Fruit fly (Drosophila melanogaster) whole organism, embryonic: ENCODE results near the gene Nubp1.

ENCODE experiments used
- CG10147 ChIP-seq: fragments of 200-800 bp; sonication (Bioruptor generic); optimal IDR thresholded peaks from 2 replicates; lab custom pipeline; 2019; ENCODE audit warnings: missing biosample characterization, mild to moderate bottlenecking, missing genetic modification characterization, moderate library complexity
- CG10267 ChIP-seq: fragments of 200-800 bp; sonication (Bioruptor generic); optimal IDR thresholded peaks from 2 replicates; lab custom pipeline; 2018; ENCODE audit warnings: missing biosample characterization, mild to moderate bottlenecking, missing genetic modification characterization, moderate library complexity
- CG10565 ChIP-seq: fragments of 200-800 bp; sonication (Bioruptor generic); optimal IDR thresholded peaks from 3 replicates; lab custom pipeline; 2016; ENCODE audit warnings: missing biosample characterization, mild to moderate bottlenecking, missing genetic modification characterization
- CG15696 ChIP-seq: fragments of 200-800 bp; sonication (Bioruptor generic); optimal IDR thresholded peaks from 2 replicates; lab custom pipeline; 2019; ENCODE audit warnings: missing biosample characterization, mild to moderate bottlenecking, missing genetic modification characterization, moderate library complexity
- CG17612 ChIP-seq: fragments of 200-800 bp; sonication (Bioruptor generic); IDR thresholded peaks from 2 replicates; pipeline ENCODE4 v1.3.6; 2022; ENCODE audit warnings: missing biosample characterization, missing genetic modification characterization
- CG2120 ChIP-seq: fragments of 200-800 bp; sonication (Bioruptor generic); optimal IDR thresholded peaks from 3 replicates; lab custom pipeline; 2016; ENCODE audit warnings: missing biosample characterization, missing genetic modification characterization
- CG2712 ChIP-seq: fragments of 200-800 bp; optimal IDR thresholded peaks from 3 replicates; lab custom pipeline; 2019; ENCODE audit warnings: missing biosample characterization, mild to moderate bottlenecking, missing genetic modification characterization, moderate library complexity
- CG2889 ChIP-seq: fragments of 200-800 bp; sonication (Bioruptor generic); IDR thresholded peaks from 3 replicates; pipeline ENCODE4 v1.3.6; 2022; ENCODE audit warnings: missing biosample characterization, missing genetic modification characterization
- CG30403 ChIP-seq: fragments of 200-800 bp; sonication (Bioruptor generic); optimal IDR thresholded peaks from 3 replicates; lab custom pipeline; 2016; ENCODE audit warnings: missing biosample characterization, missing genetic modification characterization
- CG3281 ChIP-seq: fragments of 200-800 bp; sonication (Bioruptor generic); optimal IDR thresholded peaks from 3 replicates; lab custom pipeline; 2017; ENCODE audit warnings: missing biosample characterization, mild to moderate bottlenecking, missing genetic modification characterization
- CG33557 ChIP-seq: fragments of 200-800 bp; sonication (Bioruptor generic); optimal IDR thresholded peaks from 2 replicates; lab custom pipeline; 2019; ENCODE audit warnings: missing biosample characterization, mild to moderate bottlenecking, missing genetic modification characterization, moderate library complexity
- CG3407 ChIP-seq: fragments of 200-800 bp; sonication (Bioruptor generic); optimal IDR thresholded peaks from 2 replicates; lab custom pipeline; 2018; ENCODE audit warnings: missing biosample characterization, mild to moderate bottlenecking, missing genetic modification characterization
- CG4617 ChIP-seq: fragments of 200-800 bp; sonication (Bioruptor generic); optimal IDR thresholded peaks from 3 replicates; lab custom pipeline; 2016; ENCODE audit warnings: missing biosample characterization, missing genetic modification characterization, borderline replicate concordance
- CG7372 ChIP-seq: fragments of 200-800 bp; sonication (Bioruptor generic); IDR thresholded peaks from 2 replicates; pipeline ENCODE4 v1.3.6; 2022; ENCODE audit warnings: missing biosample characterization, missing genetic modification characterization
- CG7928 ChIP-seq: fragments of 200-800 bp; sonication (Bioruptor generic); optimal IDR thresholded peaks from 2 replicates; lab custom pipeline; 2017; ENCODE audit warnings: missing biosample characterization, mild to moderate bottlenecking, missing genetic modification characterization
- CoRest ChIP-seq: fragments of 200-800 bp; sonication (Bioruptor generic); optimal IDR thresholded peaks from 3 replicates; lab custom pipeline; 2018; ENCODE audit warnings: missing biosample characterization, mild to moderate bottlenecking, missing genetic modification characterization, moderate library complexity
- E2f1 ChIP-seq: fragments of 200-800 bp; sonication (Bioruptor generic); IDR thresholded peaks from 2 replicates; pipeline ENCODE4 v1.3.6; 2022; ENCODE audit warnings: missing biosample characterization, missing genetic modification characterization
- Eip74EF ChIP-seq, 2 experiments: fragments of 200-800 bp in 1 of 2; fragments of >200 bp in 1 of 2; sonication (Bioruptor generic) in 1 of 2; optimal IDR thresholded peaks; 2 replicates each; lab custom pipeline; 2017 to 2019; ENCODE audit warnings: missing biosample characterization in 2 of 2, missing genetic modification characterization in 2 of 2, mild to moderate bottlenecking in 1 of 2, moderate library complexity in 1 of 2
- Elba2 ChIP-seq: fragments of 200-800 bp; sonication (Bioruptor generic); optimal IDR thresholded peaks from 3 replicates; lab custom pipeline; 2016; ENCODE audit warnings: missing biosample characterization, missing genetic modification characterization
- HLHmδ ChIP-seq: fragments of 200-800 bp; sonication (Bioruptor generic); optimal IDR thresholded peaks from 2 replicates; lab custom pipeline; 2018; ENCODE audit warnings: missing biosample characterization, mild to moderate bottlenecking, missing genetic modification characterization, moderate library complexity
- Hand ChIP-seq: fragments of 200-800 bp; sonication (Bioruptor generic); optimal IDR thresholded peaks from 2 replicates; lab custom pipeline; 2017; ENCODE audit warnings: mild to moderate bottlenecking, missing biosample characterization, missing genetic modification reagents, missing genetic modification characterization
- HmgD ChIP-seq: fragments of 200-800 bp; sonication (Bioruptor generic); optimal IDR thresholded peaks from 3 replicates; lab custom pipeline; 2016; ENCODE audit warnings: missing biosample characterization, missing genetic modification characterization
- Hr78 ChIP-seq, 2 experiments: fragments of 200-800 bp in 1 of 2; fragments of >200 bp in 1 of 2; sonication (Bioruptor generic) in 1 of 2; optimal IDR thresholded peaks; 2 replicates each; lab custom pipeline; 2017 to 2019; ENCODE audit warnings: missing biosample characterization in 2 of 2, missing genetic modification characterization in 2 of 2, mild to moderate bottlenecking in 1 of 2, moderate library complexity in 1 of 2
- Kr ChIP-seq: fragments of 200-800 bp; sonication (Bioruptor generic); optimal IDR thresholded peaks from 2 replicates; lab custom pipeline; 2017; ENCODE audit warnings: missing biosample characterization, mild to moderate bottlenecking, missing genetic modification characterization
- Meics ChIP-seq: fragments of 200-800 bp; sonication (Bioruptor generic); optimal IDR thresholded peaks from 2 replicates; lab custom pipeline; 2017; ENCODE audit warnings: missing biosample characterization, mild to moderate bottlenecking, missing genetic modification characterization
- Mrtf ChIP-seq: fragments of 200-800 bp; sonication (Bioruptor generic); IDR thresholded peaks from 3 replicates; pipeline ENCODE4 v1.3.6; 2022; ENCODE audit warnings: missing biosample characterization, missing genetic modification characterization
- Nf-YB ChIP-seq: fragments of 200-800 bp; sonication (Bioruptor generic); optimal IDR thresholded peaks from 3 replicates; lab custom pipeline; 2019; ENCODE audit warnings: missing biosample characterization, mild to moderate bottlenecking, missing genetic modification characterization, moderate library complexity
- Nf-YC ChIP-seq: fragments of 200-800 bp; optimal IDR thresholded peaks from 3 replicates; lab custom pipeline; 2019; ENCODE audit warnings: missing biosample characterization, mild to moderate bottlenecking, missing genetic modification characterization, moderate library complexity
- Opbp ChIP-seq: fragments of 200-800 bp; sonication (Bioruptor generic); IDR thresholded peaks from 3 replicates; pipeline ENCODE4 v1.3.6; 2022; ENCODE audit warnings: missing biosample characterization, missing genetic modification characterization; ENCODE audit not compliant: partially characterized antibody
- Ptx1 ChIP-seq: fragments of 200-800 bp; sonication (Bioruptor generic); IDR thresholded peaks from 2 replicates; pipeline ENCODE4 v1.3.6; 2022; ENCODE audit warnings: missing biosample characterization, missing genetic modification characterization
- Sox100B ChIP-seq: fragments of 200-800 bp; sonication (Bioruptor generic); optimal IDR thresholded peaks from 3 replicates; lab custom pipeline; 2018; ENCODE audit warnings: missing biosample characterization, mild to moderate bottlenecking, missing genetic modification characterization
- Sry-β ChIP-seq: fragments of 200-800 bp; sonication (Bioruptor generic); optimal IDR thresholded peaks from 2 replicates; lab custom pipeline; 2018; ENCODE audit warnings: missing biosample characterization, mild to moderate bottlenecking, missing genetic modification characterization, moderate library complexity
- Taf1 ChIP-seq: fragments of 200-800 bp; sonication (Bioruptor generic); IDR thresholded peaks from 2 replicates; pipeline ENCODE4 v1.3.6; 2022; ENCODE audit warnings: missing biosample characterization, missing genetic modification characterization
- amos ChIP-seq: fragments of 200-800 bp; sonication (Bioruptor generic); IDR thresholded peaks from 2 replicates; pipeline ENCODE4 v1.3.6; 2022; ENCODE audit warnings: missing biosample characterization, missing genetic modification characterization; ENCODE audit not compliant: partially characterized antibody
- ara ChIP-seq: fragments of 200-800 bp; sonication (Bioruptor generic); IDR thresholded peaks from 2 replicates; pipeline ENCODE4 v1.3.6; 2022; ENCODE audit warnings: missing biosample characterization, missing genetic modification characterization
- chif ChIP-seq, 2 experiments: fragments of 200-800 bp; sonication (Bioruptor generic); optimal IDR thresholded peaks; 3 replicates each; lab custom pipeline; 2016; ENCODE audit warnings: missing biosample characterization in 2 of 2, missing genetic modification characterization in 2 of 2
- chn ChIP-seq: fragments of 200-800 bp; sonication (Bioruptor generic); optimal IDR thresholded peaks from 2 replicates; lab custom pipeline; 2016; ENCODE audit warnings: missing biosample characterization, missing genetic modification characterization
- corto ChIP-seq: fragments of 200-800 bp; sonication (Bioruptor generic); optimal IDR thresholded peaks from 2 replicates; lab custom pipeline; 2016; ENCODE audit warnings: missing biosample characterization, mild to moderate bottlenecking, missing genetic modification characterization, moderate library complexity
- dati ChIP-seq: fragments of 200-800 bp; sonication (Bioruptor generic); IDR thresholded peaks from 2 replicates; pipeline ENCODE4 v1.3.6; 2022; ENCODE audit warnings: missing biosample characterization, missing genetic modification characterization
- fd96Cb ChIP-seq: fragments of 200-800 bp; sonication (Bioruptor generic); optimal IDR thresholded peaks from 2 replicates; lab custom pipeline; 2018; ENCODE audit warnings: missing biosample characterization, mild to moderate bottlenecking, missing genetic modification characterization, moderate library complexity
- hkb ChIP-seq, 2 experiments: fragments of 200-800 bp in 1 of 2; fragments of >200 bp in 1 of 2; sonication (Bioruptor generic) in 1 of 2; IDR thresholded peaks in 1 of 2; optimal IDR thresholded peaks in 1 of 2; 2 replicates each; pipeline versions ENCODE4 v1.3.6 to Lab custom; 2017 to 2022; ENCODE audit warnings: missing biosample characterization in 1 of 2, missing genetic modification characterization in 1 of 2
- salm ChIP-seq: fragments of 200-800 bp; sonication (Bioruptor generic); optimal IDR thresholded peaks from 2 replicates; lab custom pipeline; 2018; ENCODE audit warnings: missing biosample characterization, mild to moderate bottlenecking, missing genetic modification characterization
- schlank ChIP-seq: fragments of 200-800 bp; sonication (Bioruptor generic); optimal IDR thresholded peaks from 2 replicates; lab custom pipeline; 2018; ENCODE audit warnings: missing biosample characterization, mild to moderate bottlenecking, missing genetic modification characterization
- slp2 ChIP-seq: fragments of 200-800 bp; sonication (Bioruptor generic); optimal IDR thresholded peaks from 2 replicates; lab custom pipeline; 2016; ENCODE audit warnings: missing biosample characterization, missing genetic modification characterization
- so ChIP-seq: fragments of 200-800 bp; sonication (Bioruptor generic); IDR thresholded peaks from 3 replicates; pipeline ENCODE4 v1.3.6; 2022; ENCODE audit warnings: missing biosample characterization, missing genetic modification characterization
- stc ChIP-seq: fragments of 200-800 bp; sonication (Bioruptor generic); IDR thresholded peaks from 2 replicates; pipeline ENCODE4 v1.3.6; 2022; ENCODE audit warnings: missing biosample characterization, missing genetic modification characterization
- tna ChIP-seq: fragments of 200-800 bp; sonication (Bioruptor generic); IDR thresholded peaks from 2 replicates; pipeline ENCODE4 v1.3.6; 2022; ENCODE audit warnings: missing biosample characterization, missing genetic modification characterization; ENCODE audit not compliant: partially characterized antibody
- vfl ChIP-seq: fragments of 200-800 bp; sonication (Bioruptor generic); optimal IDR thresholded peaks from 2 replicates; lab custom pipeline; 2016; ENCODE audit warnings: missing biosample characterization, missing genetic modification characterization

Gene Nubp1

DNA sequence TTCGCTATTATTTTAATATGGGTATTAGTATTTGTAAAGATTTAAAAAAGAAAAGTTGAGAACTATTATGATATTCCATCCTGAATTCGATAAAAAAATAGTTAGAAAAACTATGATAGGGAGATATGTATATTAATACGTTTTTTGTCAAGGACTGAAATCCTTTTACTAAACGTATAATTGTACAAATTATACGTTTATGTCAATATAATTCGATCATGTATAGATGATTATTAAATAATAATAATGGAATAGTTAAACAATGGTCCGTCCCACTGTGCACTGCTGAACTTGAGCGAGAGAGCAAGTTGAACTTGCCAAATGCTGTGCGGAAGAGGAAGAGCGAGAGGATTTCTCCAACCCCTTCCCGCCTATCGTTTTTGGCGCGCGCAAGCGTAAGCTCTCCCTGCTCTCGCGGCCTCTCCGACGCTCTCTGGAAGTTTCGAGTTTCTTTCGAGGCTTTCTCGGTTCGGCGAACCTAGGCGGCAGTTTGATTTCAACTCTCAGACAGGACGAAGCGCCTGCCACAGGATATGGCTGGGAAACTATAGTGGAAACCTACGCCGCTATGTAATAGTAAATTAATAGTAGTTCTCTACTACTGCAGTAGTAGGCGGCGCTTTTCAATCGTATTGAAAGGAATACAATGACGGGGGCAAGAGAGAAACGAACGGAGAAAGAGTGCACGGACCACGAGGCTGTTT, 47.3 kb upstream of the Nubp1 start (continued):
- no peak for TF ChIP-seq hkb (optimal IDR thresholded peaks at IDR 0.05; lab: Kevin White, UChicago)
- peak; percentile 14; the same call in 1 of the 2 replicates for TF ChIP-seq hkb (GFP tag; IDR thresholded peaks at IDR 0.05; lab: Robert Waterston, UW)
- TF ChIP-seq CG7928 (GFP tag; lab: Kevin White, UChicago), result no peak
- no peak for TF ChIP-seq dati
- TF ChIP-seq so (GFP tag; lab: Robert Waterston, UW), result no peak
- TF ChIP-seq tna (GFP tag; lab: Robert Waterston, UW), result no peak
- no peak for TF ChIP-seq Elba2
- TF ChIP-seq Sry-β (GFP tag; lab: Kevin White, UChicago), result no peak
- peak; percentile 65 for TF ChIP-seq CG3281 (GFP tag; lab: Kevin White, UChicago)
- TF ChIP-seq CG2889 (GFP tag; lab: Robert Waterston, UW), result no peak
- no peak for TF ChIP-seq corto (GFP tag; lab: Kevin White, UChicago)
- TF ChIP-seq CG10565 (GFP tag; lab: Kevin White, UChicago), result no peak
- TF ChIP-seq CG17612, result no peak
- TF ChIP-seq stc (GFP tag; lab: Robert Waterston, UW), result no peak
- TF ChIP-seq Meics (GFP tag; lab: Kevin White, UChicago), result peak; percentile 69
- TF ChIP-seq Sox100B (GFP tag; lab: Kevin White, UChicago), result peak; percentile 78
- peak; percentile 60 for TF ChIP-seq Nf-YB (GFP tag; lab: Kevin White, UChicago)
- TF ChIP-seq CG10147 (GFP tag; lab: Kevin White, UChicago), result peak; percentile 70
- TF ChIP-seq Taf1 (GFP tag; lab: Robert Waterston, UW), result no peak
- TF ChIP-seq Mrtf (GFP tag; lab: Robert Waterston, UW), result no peak
- TF ChIP-seq slp2 (GFP tag; lab: Kevin White, UChicago), result no peak
- TF ChIP-seq CG4617 (GFP tag; lab: Kevin White, UChicago), result no peak
- peak; percentile 81 for TF ChIP-seq CoRest
- TF ChIP-seq CG7372 (GFP tag; lab: Robert Waterston, UW), result 0 out of 2 replicates have a peak, but pooled peaks have one; percentile 18
- TF ChIP-seq CG30403 (GFP tag; lab: Kevin White, UChicago), result peak; percentile 69
- peak; percentile 20 for TF ChIP-seq salm (tag; lab: Kevin White, UChicago)
- TF ChIP-seq HLHmδ (GFP tag; lab: Kevin White, UChicago), result no peak
- peak; percentile 65 for TF ChIP-seq fd96Cb (tag; lab: Kevin White, UChicago)
- TF ChIP-seq chn (GFP tag; lab: Kevin White, UChicago), result no peak
- TF ChIP-seq ara, result no peak
- peak; percentile 32 for TF ChIP-seq CG2120 (GFP tag; lab: Kevin White, UChicago)
- no peak for TF ChIP-seq vfl (GFP tag; lab: Kevin White, UChicago)
- no peak for TF ChIP-seq CG33557 (GFP tag; lab: Kevin White, UChicago)
- TF ChIP-seq chif (GFP tag; optimal IDR thresholded peaks at IDR 0.05; lab: Kevin White, UChicago), result no peak
- TF ChIP-seq E2f1 (GFP tag; lab: Robert Waterston, UW), result peak; percentile 45
- TF ChIP-seq Ptx1, result peak; percentile 22; the same call in 1 of the 2 replicates
- TF ChIP-seq amos (GFP tag; lab: Robert Waterston, UW), result no peak
- peak; percentile 64 for TF ChIP-seq CG10267
- TF ChIP-seq CG3407 (GFP tag; lab: Kevin White, UChicago), result peak; percentile 20
- TF ChIP-seq schlank (tag; lab: Kevin White, UChicago), result no peak
- peak in 1 of 2 experiments; percentile 71 for TF ChIP-seq Eip74EF (GFP tag; optimal IDR thresholded peaks at IDR 0.05; lab: Kevin White, UChicago)
- no peak for TF ChIP-seq Kr (GFP tag; lab: Kevin White, UChicago)
- TF ChIP-seq HmgD (GFP tag; lab: Kevin White, UChicago), result no peak
- peak; percentile 72 for TF ChIP-seq Hand (GFP tag; lab: Kevin White, UChicago)
- TF ChIP-seq Nf-YC (tag; lab: Kevin White, UChicago), result peak; percentile 56
- TF ChIP-seq CG2712, result peak; percentile 67
- TF ChIP-seq Opbp (GFP tag; lab: Robert Waterston, UW), result no peak
- peak in 1 of 2 experiments; percentile 42 for TF ChIP-seq Hr78 (GFP tag; optimal IDR thresholded peaks at IDR 0.05; lab: Kevin White, UChicago)
- TF ChIP-seq CG15696, result no peak
